Worm (Caenorhabditis elegans) whole organism, mixed stage, embryonic: Measurements from ENCODE around the gene svh-1.

Experiments
- ceh-39 ChIP-seq: fragments of 150-350 bp; optimal IDR thresholded peaks from 2 replicates; lab custom pipeline; 2014; ENCODE audit warnings: missing biosample characterization, missing genetic modification characterization
- lin-13 ChIP-seq: fragments of 150-350 bp; optimal IDR thresholded peaks from 2 replicates; lab custom pipeline; 2014; ENCODE audit warnings: missing biosample characterization, missing genetic modification characterization

DNA sequence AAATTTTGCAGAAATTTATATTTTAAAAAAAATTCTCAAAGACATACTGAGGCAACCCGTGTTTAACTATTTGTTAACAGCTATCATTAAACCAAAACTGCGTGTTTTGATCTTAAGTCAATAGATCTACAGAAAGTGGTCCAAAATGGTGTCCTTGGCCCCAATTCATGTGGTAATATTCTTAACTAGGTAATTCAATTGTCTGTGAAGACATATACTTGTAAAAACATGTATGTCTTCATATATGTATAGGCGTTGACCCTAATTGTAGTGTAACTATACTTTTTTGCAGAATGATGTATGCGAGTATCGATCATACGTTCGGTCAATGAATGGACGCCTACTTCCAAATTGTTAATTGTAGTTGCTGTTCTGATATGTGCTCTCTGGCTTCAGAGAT is 36.7 kb upstream of the svh-1 start, which contains the start of gene C07G1.15:
- no peak for TF ChIP-seq lin-13 (tag; lab: Kevin White, UChicago)
- no peak for TF ChIP-seq ceh-39 (tag; lab: Kevin White, UChicago)
